Worm (Caenorhabditis elegans) whole organism, L3 larva: ENCODE data around the gene gar-3.

Experiments
- elt-2 ChIP-seq: sonication (generic microtip); optimal IDR thresholded peaks from 2 replicates; lab custom pipeline; 2016; ENCODE audit warnings: missing genetic modification reagents, mild to moderate bottlenecking, missing genetic modification characterization, missing compliant biosample characterization
- jun-1 ChIP-seq: fragments of 150-350 bp; optimal IDR thresholded peaks from 2 replicates; lab custom pipeline; 2014; ENCODE audit warnings: missing biosample characterization, missing genetic modification reagents, missing genetic modification characterization
- lin-15B ChIP-seq: fragments of 150-350 bp; optimal IDR thresholded peaks from 2 replicates; lab custom pipeline; 2014; ENCODE audit warnings: missing biosample characterization, missing genetic modification characterization
- nhr-11 ChIP-seq: fragments of 150-350 bp; optimal IDR thresholded peaks from 2 replicates; lab custom pipeline; 2014; ENCODE audit warnings: missing biosample characterization, missing genetic modification characterization
- tbx-2 ChIP-seq: sonication (generic microtip); optimal IDR thresholded peaks from 2 replicates; lab custom pipeline; 2016; ENCODE audit warnings: mild to moderate bottlenecking, missing genetic modification characterization, missing compliant biosample characterization

DNA sequence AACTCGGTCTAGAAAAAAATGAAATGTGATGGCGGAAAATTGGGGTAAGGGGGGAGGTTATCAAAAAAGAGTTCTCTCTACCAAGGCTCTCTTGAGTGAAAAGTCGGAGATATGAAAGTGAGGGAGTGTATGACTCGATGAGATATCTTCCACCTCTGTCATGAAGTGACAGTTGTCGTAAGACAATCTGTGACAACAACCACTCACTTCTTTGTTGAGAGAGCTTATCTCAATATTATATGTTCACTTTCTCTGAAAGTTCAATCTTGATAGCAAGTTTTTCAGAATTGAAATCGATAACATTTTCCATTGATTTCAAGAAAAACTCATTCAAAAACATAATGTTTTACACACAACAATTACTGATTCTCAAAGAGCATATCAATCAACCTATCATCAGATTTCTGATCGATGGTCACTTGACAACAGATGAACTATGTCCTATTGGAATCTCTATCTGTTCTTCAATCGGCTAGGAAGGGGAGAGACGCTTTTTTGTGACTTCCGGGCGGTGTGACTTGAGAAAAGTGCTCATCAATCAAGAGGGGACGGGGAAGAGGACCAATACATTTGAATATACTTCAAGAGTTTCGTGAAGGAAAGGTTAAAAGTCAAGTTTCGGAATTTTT lies 2.7 kb downstream of the gar-3 start:
- TF ChIP-seq nhr-11 (tag; lab: Kevin White, UChicago), result no peak
- TF ChIP-seq elt-2 (tag; lab: Kevin White, UChicago), result no peak
- TF ChIP-seq jun-1 (tag; lab: Kevin White, UChicago), result no peak
- TF ChIP-seq lin-15B (tag; lab: Kevin White, UChicago), result no peak
- no peak for TF ChIP-seq tbx-2
